Fruit fly (Drosophila melanogaster) whole organism, embryonic: ENCODE data around the gene CG14966.

Source experiments
- Aef1 ChIP-seq: fragments of 200-800 bp; sonication (Bioruptor generic); IDR thresholded peaks from 3 replicates; pipeline ENCODE4 v1.3.6; 2022; ENCODE audit warnings: missing biosample characterization, missing genetic modification characterization
- Atf3 ChIP-seq: fragments of 200-800 bp; sonication (Bioruptor generic); optimal IDR thresholded peaks from 3 replicates; lab custom pipeline; 2016; ENCODE audit warnings: missing biosample characterization, missing genetic modification characterization
- CG10565 ChIP-seq: fragments of 200-800 bp; sonication (Bioruptor generic); optimal IDR thresholded peaks from 3 replicates; lab custom pipeline; 2016; ENCODE audit warnings: missing biosample characterization, mild to moderate bottlenecking, missing genetic modification characterization
- CG11398 ChIP-seq: fragments of 200-800 bp; sonication (Bioruptor generic); optimal IDR thresholded peaks from 2 replicates; lab custom pipeline; 2016; ENCODE audit warnings: missing biosample characterization, missing genetic modification characterization
- CG12155 ChIP-seq: fragments of 200-800 bp; sonication (Bioruptor generic); optimal IDR thresholded peaks from 3 replicates; lab custom pipeline; 2016; ENCODE audit warnings: missing biosample characterization, missing genetic modification characterization
- CG12744 ChIP-seq: fragments of 200-800 bp; sonication (Bioruptor generic); optimal IDR thresholded peaks from 2 replicates; lab custom pipeline; 2016; ENCODE audit warnings: missing biosample characterization, missing genetic modification characterization
- CG13296 ChIP-seq: fragments of 200-800 bp; sonication (Bioruptor generic); optimal IDR thresholded peaks from 3 replicates; lab custom pipeline; 2018; ENCODE audit warnings: missing biosample characterization, mild to moderate bottlenecking, missing genetic modification characterization
- CG15514 ChIP-seq: fragments of 200-800 bp; sonication (Bioruptor generic); optimal IDR thresholded peaks from 3 replicates; lab custom pipeline; 2017; ENCODE audit warnings: missing biosample characterization, missing genetic modification characterization, mild to moderate bottlenecking, moderate library complexity, missing genetic modification reagents
- CG15601 ChIP-seq: fragments of 200-800 bp; sonication (Bioruptor generic); optimal IDR thresholded peaks from 3 replicates; lab custom pipeline; 2019; ENCODE audit warnings: missing biosample characterization, mild to moderate bottlenecking, missing genetic modification characterization, moderate library complexity
- CG1603 ChIP-seq: fragments of 200-800 bp; sonication (Bioruptor generic); optimal IDR thresholded peaks from 2 replicates; lab custom pipeline; 2019; ENCODE audit warnings: missing biosample characterization, mild to moderate bottlenecking, missing genetic modification characterization, moderate library complexity
- CG17385 ChIP-seq: fragments of 200-800 bp; sonication (Bioruptor generic); optimal IDR thresholded peaks from 3 replicates; lab custom pipeline; 2018; ENCODE audit warnings: missing biosample characterization, mild to moderate bottlenecking, missing genetic modification characterization
- CG17612 ChIP-seq: fragments of 200-800 bp; sonication (Bioruptor generic); IDR thresholded peaks from 2 replicates; pipeline ENCODE4 v1.3.6; 2022; ENCODE audit warnings: missing biosample characterization, missing genetic modification characterization
- CG18599 ChIP-seq: fragments of 200-800 bp; sonication (Bioruptor generic); optimal IDR thresholded peaks from 3 replicates; lab custom pipeline; 2017; ENCODE audit warnings: missing biosample characterization, missing genetic modification characterization, mild to moderate bottlenecking, moderate library complexity, missing genetic modification reagents
- CG2116 ChIP-seq: fragments of 200-800 bp; sonication (Bioruptor generic); optimal IDR thresholded peaks from 3 replicates; lab custom pipeline; 2018; ENCODE audit warnings: missing biosample characterization, mild to moderate bottlenecking, missing genetic modification characterization
- CG3281 ChIP-seq: fragments of 200-800 bp; sonication (Bioruptor generic); optimal IDR thresholded peaks from 3 replicates; lab custom pipeline; 2017; ENCODE audit warnings: missing biosample characterization, mild to moderate bottlenecking, missing genetic modification characterization
- CG6175 ChIP-seq: fragments of 200-800 bp; sonication (Bioruptor generic); IDR thresholded peaks from 3 replicates; pipeline ENCODE4 v1.3.6; 2022; ENCODE audit warnings: missing biosample characterization, missing genetic modification characterization
- CG6765 ChIP-seq: fragments of 200-800 bp; sonication (Bioruptor generic); optimal IDR thresholded peaks from 3 replicates; lab custom pipeline; 2017; ENCODE audit warnings: missing biosample characterization, mild to moderate bottlenecking, missing genetic modification characterization
- CG7987 ChIP-seq: fragments of 200-800 bp; sonication (Bioruptor generic); optimal IDR thresholded peaks from 2 replicates; lab custom pipeline; 2018; ENCODE audit warnings: missing biosample characterization, mild to moderate bottlenecking, missing genetic modification characterization, moderate library complexity
- CG8089 ChIP-seq: fragments of 200-800 bp; sonication (Bioruptor generic); optimal IDR thresholded peaks from 3 replicates; lab custom pipeline; 2016; ENCODE audit warnings: missing biosample characterization, missing genetic modification characterization
- CG9797 ChIP-seq: fragments of 200-800 bp; sonication (Bioruptor generic); optimal IDR thresholded peaks from 3 replicates; lab custom pipeline; 2018; ENCODE audit warnings: missing biosample characterization, mild to moderate bottlenecking, missing genetic modification characterization
- D ChIP-seq, 2 experiments: fragments of 200-800 bp in 1 of 2; fragments of >200 bp in 1 of 2; sonication (Bioruptor generic) in 1 of 2; optimal IDR thresholded peaks; 2 replicates in 1 of 2; 3 replicates in 1 of 2; lab custom pipeline; 2017; ENCODE audit warnings: mild to moderate bottlenecking in 1 of 2, missing biosample characterization in 1 of 2, missing genetic modification characterization in 1 of 2, missing genetic modification reagents in 1 of 2
- Eip74EF ChIP-seq, 2 experiments: fragments of 200-800 bp in 1 of 2; fragments of >200 bp in 1 of 2; sonication (Bioruptor generic) in 1 of 2; optimal IDR thresholded peaks; 2 replicates each; lab custom pipeline; 2017 to 2019; ENCODE audit warnings: missing biosample characterization in 2 of 2, missing genetic modification characterization in 2 of 2, mild to moderate bottlenecking in 1 of 2, moderate library complexity in 1 of 2
- Ets97D ChIP-seq: fragments of 200-800 bp; sonication (Bioruptor generic); optimal IDR thresholded peaks from 3 replicates; lab custom pipeline; 2016; ENCODE audit warnings: missing biosample characterization, missing genetic modification characterization
- Fer3 ChIP-seq: fragments of 200-800 bp; sonication (Bioruptor generic); optimal IDR thresholded peaks from 2 replicates; lab custom pipeline; 2018; ENCODE audit warnings: missing biosample characterization, mild to moderate bottlenecking, missing genetic modification characterization, moderate library complexity
- MBD-R2 ChIP-seq: fragments of 200-800 bp; sonication (Bioruptor generic); IDR thresholded peaks from 2 replicates; pipeline ENCODE4 v1.3.6; 2022; ENCODE audit warnings: missing biosample characterization, missing genetic modification characterization
- NK7.1 ChIP-seq: fragments of 200-800 bp; sonication (Bioruptor generic); optimal IDR thresholded peaks from 3 replicates; lab custom pipeline; 2016; ENCODE audit warnings: missing biosample characterization, missing genetic modification characterization
- Nf-YA ChIP-seq: fragments of 200-800 bp; sonication (Bioruptor generic); IDR thresholded peaks from 2 replicates; pipeline ENCODE4 v1.3.6; 2022; ENCODE audit warnings: missing biosample characterization, missing genetic modification characterization
- cad ChIP-seq: fragments of >200 bp; optimal IDR thresholded peaks from 2 replicates; lab custom pipeline; 2017; ENCODE audit warnings: missing biosample characterization, missing genetic modification characterization
- chif ChIP-seq, 2 experiments: fragments of 200-800 bp; sonication (Bioruptor generic); optimal IDR thresholded peaks; 3 replicates each; lab custom pipeline; 2016; ENCODE audit warnings: missing biosample characterization in 2 of 2, missing genetic modification characterization in 2 of 2
- cwo ChIP-seq: fragments of 200-800 bp; sonication (Bioruptor generic); optimal IDR thresholded peaks from 3 replicates; lab custom pipeline; 2017; ENCODE audit warnings: missing biosample characterization, missing genetic modification characterization, mild to moderate bottlenecking, moderate library complexity, missing genetic modification reagents
- dan ChIP-seq: fragments of 200-800 bp; sonication (Bioruptor generic); IDR thresholded peaks from 2 replicates; pipeline ENCODE4 v1.3.6; 2022; ENCODE audit warnings: missing biosample characterization, missing genetic modification characterization
- dmrt99B ChIP-seq: fragments of 200-800 bp; sonication (Bioruptor generic); optimal IDR thresholded peaks from 2 replicates; lab custom pipeline; 2018; ENCODE audit warnings: missing biosample characterization, mild to moderate bottlenecking, missing genetic modification characterization, moderate library complexity
- dysf ChIP-seq: fragments of 200-800 bp; sonication (Bioruptor generic); IDR thresholded peaks from 3 replicates; pipeline ENCODE4 v1.3.6; 2022; ENCODE audit warnings: missing biosample characterization, missing genetic modification characterization
- gsb ChIP-seq: fragments of 200-800 bp; sonication (Bioruptor generic); IDR thresholded peaks from 2 replicates; pipeline ENCODE4 v1.3.6; 2022; ENCODE audit warnings: missing biosample characterization, missing genetic modification characterization
- maf-S ChIP-seq: fragments of 200-800 bp; sonication (Bioruptor generic); optimal IDR thresholded peaks from 2 replicates; lab custom pipeline; 2016; ENCODE audit warnings: missing biosample characterization, missing genetic modification characterization
- mld ChIP-seq: fragments of 200-800 bp; sonication (Bioruptor generic); IDR thresholded peaks from 3 replicates; pipeline ENCODE4 v1.3.6; 2022; ENCODE audit warnings: missing biosample characterization, missing genetic modification characterization; ENCODE audit not compliant: partially characterized antibody
- nerfin-1 ChIP-seq: fragments of 200-800 bp; sonication (Bioruptor generic); optimal IDR thresholded peaks from 3 replicates; lab custom pipeline; 2019; ENCODE audit warnings: missing biosample characterization, mild to moderate bottlenecking, missing genetic modification characterization, moderate library complexity
- nmo ChIP-seq: fragments of 200-800 bp; sonication (Bioruptor generic); optimal IDR thresholded peaks from 2 replicates; lab custom pipeline; 2018; ENCODE audit warnings: missing biosample characterization, mild to moderate bottlenecking, missing genetic modification characterization, moderate library complexity
- shn ChIP-seq: fragments of 200-800 bp; sonication (Bioruptor generic); optimal IDR thresholded peaks from 3 replicates; lab custom pipeline; 2016; ENCODE audit warnings: missing biosample characterization, missing genetic modification characterization
- sqz ChIP-seq: fragments of 200-800 bp; sonication (Bioruptor generic); optimal IDR thresholded peaks from 3 replicates; lab custom pipeline; 2018; ENCODE audit warnings: missing biosample characterization, mild to moderate bottlenecking, missing genetic modification characterization
- toy ChIP-seq: fragments of 200-800 bp; sonication (Bioruptor generic); IDR thresholded peaks from 2 replicates; pipeline ENCODE4 v1.3.6; 2022; ENCODE audit warnings: missing biosample characterization, missing genetic modification characterization
- ttk ChIP-seq: fragments of 200-800 bp; sonication (Bioruptor generic); IDR thresholded peaks from 2 replicates; pipeline ENCODE4 v2.1.2; 2022; ENCODE audit warnings: missing biosample characterization, missing genetic modification characterization
- unc-4 ChIP-seq: fragments of 200-800 bp; sonication (Bioruptor generic); IDR thresholded peaks from 2 replicates; pipeline ENCODE4 v1.3.6; 2022; ENCODE audit warnings: missing biosample characterization, missing genetic modification characterization; ENCODE audit not compliant: partially characterized antibody
- vnd ChIP-seq: fragments of 200-800 bp; sonication (Bioruptor generic); IDR thresholded peaks from 3 replicates; pipeline ENCODE4 v1.3.6; 2022; ENCODE audit warnings: missing biosample characterization, missing genetic modification characterization; ENCODE audit not compliant: partially characterized antibody
- wdn ChIP-seq: fragments of 200-800 bp; sonication (Bioruptor generic); IDR thresholded peaks from 2 replicates; pipeline ENCODE4 v1.3.6; 2022; ENCODE audit warnings: missing biosample characterization, missing genetic modification characterization
- wek ChIP-seq: fragments of 200-800 bp; sonication (Bioruptor generic); optimal IDR thresholded peaks from 3 replicates; lab custom pipeline; 2018; ENCODE audit warnings: missing biosample characterization, mild to moderate bottlenecking, missing genetic modification characterization, moderate library complexity
- zen ChIP-seq: fragments of 200-800 bp; sonication (Bioruptor generic); optimal IDR thresholded peaks from 3 replicates; lab custom pipeline; 2018; ENCODE audit warnings: missing biosample characterization, mild to moderate bottlenecking, missing genetic modification characterization, moderate library complexity

CG14966 gene

DNA sequence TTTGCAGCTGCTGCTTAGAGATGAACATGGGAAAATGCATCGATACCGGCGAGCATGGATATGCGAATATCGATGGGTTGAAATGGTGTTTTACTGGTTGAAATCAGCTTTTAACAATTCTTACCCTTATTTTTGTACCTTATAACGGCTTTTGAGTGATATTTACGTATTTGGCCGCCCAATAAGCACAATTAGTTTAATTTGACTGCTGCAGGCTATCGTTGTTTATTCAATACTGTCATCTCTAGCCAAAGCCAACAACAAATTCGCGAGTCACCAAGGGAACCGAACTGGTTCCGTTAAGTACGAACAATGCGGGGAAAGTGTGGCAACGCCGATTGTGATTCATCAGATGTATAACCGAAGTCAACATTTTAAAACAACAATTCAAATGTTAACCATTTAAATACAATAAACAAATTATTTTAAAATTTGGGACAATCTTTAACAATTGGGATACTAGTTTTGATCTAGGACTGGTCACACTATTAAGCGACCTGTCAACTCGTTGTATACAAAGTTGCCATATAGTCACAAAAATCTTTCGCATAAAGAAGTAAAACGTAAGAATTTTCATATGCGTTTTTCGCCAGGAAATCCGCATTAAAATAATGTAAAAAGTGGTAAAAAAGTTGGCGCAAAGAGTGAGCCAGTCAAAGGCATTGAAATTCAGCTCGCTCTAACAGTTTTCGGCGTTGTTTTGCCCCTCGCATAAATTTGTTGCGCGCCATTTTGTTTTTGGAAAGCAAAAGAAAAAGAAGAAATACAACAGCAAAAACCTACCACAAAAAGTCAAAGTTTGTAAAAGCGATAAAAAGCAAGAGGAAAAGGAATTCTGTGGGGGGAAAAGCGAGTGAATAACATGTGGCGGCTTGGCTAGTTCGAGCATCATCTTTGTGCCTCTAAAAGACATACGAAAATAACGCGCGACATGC, 49.0 kb downstream of the CG14966 start, which contains the start of the genes Usp5 and BtbVII (continued):
- TF ChIP-seq mld (GFP tag; lab: Robert Waterston, UW) (peak; percentile 90), Aef1 (GFP tag; lab: Robert Waterston, UW) (peak; percentile 84), CG11398 (GFP tag; lab: Kevin White, UChicago) (peak; percentile 29), Fer3 (peak; percentile 50), D (optimal IDR thresholded peaks at IDR 0.05; lab: Kevin White, UChicago) (no peak), D (GFP tag; optimal IDR thresholded peaks at IDR 0.05; lab: Kevin White, UChicago) (peak; percentile 28), CG7987 (GFP tag; lab: Kevin White, UChicago) (no peak), nmo (GFP tag; lab: Kevin White, UChicago) (peak; percentile 61), CG9797 (GFP tag; lab: Kevin White, UChicago) (peak; percentile 81), ttk (GFP tag; lab: Robert Waterston, UW) (no peak), Atf3 (GFP tag; lab: Kevin White, UChicago) (peak; percentile 41), CG13296 (GFP tag; lab: Kevin White, UChicago) (peak; percentile 39), MBD-R2 (GFP tag; lab: Robert Waterston, UW) (peak; percentile 83), Nf-YA (GFP tag; lab: Robert Waterston, UW) (no peak), CG17612 (no peak), gsb (GFP tag; lab: Robert Waterston, UW) (no peak), zen (tag; lab: Kevin White, UChicago) (peak; percentile 46), wek (peak; percentile 49), CG1603 (tag; lab: Kevin White, UChicago) (peak; percentile 83), CG8089 (peak; percentile 1), CG12155 (peak; percentile 45), nerfin-1 (peak; percentile 10), CG15601 (tag; lab: Kevin White, UChicago) (peak; percentile 54), dmrt99B (no peak), toy (GFP tag; lab: Robert Waterston, UW) (no peak), shn (GFP tag; lab: Kevin White, UChicago) (peak; percentile 74), CG6175 (no peak), chif (GFP tag; optimal IDR thresholded peaks at IDR 0.05; lab: Kevin White, UChicago) (peak; percentile 41 to 61), Eip74EF (GFP tag; optimal IDR thresholded peaks at IDR 0.05; lab: Kevin White, UChicago) (no peak), CG6765 (GFP tag; lab: Kevin White, UChicago) (peak; percentile 27), NK7.1 (peak; percentile 32), vnd (GFP tag; lab: Robert Waterston, UW) (peak; percentile 96), CG15514 (GFP tag; lab: Kevin White, UChicago) (peak; percentile 100), unc-4 (peak; percentile 98), CG2116 (GFP tag; lab: Kevin White, UChicago) (peak; percentile 71), Ets97D (GFP tag; lab: Kevin White, UChicago) (peak; percentile 78), wdn (GFP tag; lab: Robert Waterston, UW) (0 out of 2 replicates have a peak, but pooled peaks have one; percentile 16), CG3281 (GFP tag; lab: Kevin White, UChicago) (peak; percentile 44), CG17385 (no peak), CG12744 (GFP tag; lab: Kevin White, UChicago) (peak; percentile 26), sqz (GFP tag; lab: Kevin White, UChicago) (peak; percentile 53), maf-S (GFP tag; lab: Kevin White, UChicago) (peak; percentile 49), cad (no peak), CG18599 (GFP tag; lab: Kevin White, UChicago) (no peak), CG10565 (no peak), cwo (GFP tag; lab: Kevin White, UChicago) (no peak), dan (no peak), dysf (peak; percentile 62; the same call in 2 of the 3 replicates)
